Worm (Caenorhabditis elegans) whole organism, L2 larva: ENCODE results near the gene K02B2.6.

Experiments used
- C34F6.9 ChIP-seq: fragments of 150-350 bp; optimal IDR thresholded peaks from 2 replicates; lab custom pipeline; 2014; ENCODE audit warnings: missing biosample characterization, missing genetic modification characterization
- F13H6.1 ChIP-seq: sonication (generic microtip); optimal IDR thresholded peaks from 2 replicates; lab custom pipeline; 2016; ENCODE audit warnings: missing genetic modification characterization, missing compliant biosample characterization
- R02D3.7 ChIP-seq: fragments of 150-350 bp; optimal IDR thresholded peaks from 2 replicates; lab custom pipeline; 2014; ENCODE audit warnings: missing biosample characterization, missing genetic modification characterization
- Y55F3AM.14 ChIP-seq: fragments of 200-800 bp; sonication (Bioruptor generic); optimal IDR thresholded peaks from 2 replicates; lab custom pipeline; 2018; ENCODE audit warnings: mild to moderate bottlenecking, missing genetic modification characterization, missing compliant biosample characterization
- alr-1 ChIP-seq: fragments of 150-350 bp; optimal IDR thresholded peaks from 2 replicates; lab custom pipeline; 2014; ENCODE audit warnings: missing biosample characterization, missing genetic modification characterization
- aly-2 ChIP-seq: fragments of 150-350 bp; optimal IDR thresholded peaks from 2 replicates; lab custom pipeline; 2014; ENCODE audit warnings: missing biosample characterization, missing genetic modification characterization
- ama-1 ChIP-seq: fragments of 150-350 bp; optimal IDR thresholded peaks from 2 replicates; lab custom pipeline; 2018; ENCODE audit warnings: inconsistent platforms
- blmp-1 ChIP-seq: sonication (generic microtip); optimal IDR thresholded peaks from 2 replicates; lab custom pipeline; 2017; ENCODE audit warnings: missing genetic modification characterization, mild to moderate bottlenecking, missing compliant biosample characterization, antibody characterized with exemption, moderate library complexity; ENCODE audit not compliant: insufficient read depth
- crh-2 ChIP-seq: sonication (generic microtip); optimal IDR thresholded peaks from 2 replicates; lab custom pipeline; 2017; ENCODE audit warnings: missing biosample characterization, missing genetic modification characterization
- egl-27 ChIP-seq: sonication (generic microtip); optimal IDR thresholded peaks from 3 replicates; lab custom pipeline; 2017; ENCODE audit warnings: missing biosample characterization, missing genetic modification reagents, missing genetic modification characterization
- elt-1 ChIP-seq: fragments of 150-350 bp; optimal IDR thresholded peaks from 2 replicates; lab custom pipeline; 2014; ENCODE audit warnings: missing biosample characterization, missing genetic modification characterization
- gmeb-1 ChIP-seq: fragments of 150-350 bp; optimal IDR thresholded peaks from 2 replicates; lab custom pipeline; 2014; ENCODE audit warnings: missing biosample characterization, missing genetic modification characterization
- lin-13 ChIP-seq: fragments of 150-350 bp; optimal IDR thresholded peaks from 2 replicates; lab custom pipeline; 2014; ENCODE audit warnings: missing biosample characterization, missing genetic modification reagents, missing genetic modification characterization
- lin-39 ChIP-seq: fragments of 150-350 bp; optimal IDR thresholded peaks from 2 replicates; lab custom pipeline; 2014; ENCODE audit warnings: missing biosample characterization, missing genetic modification reagents, missing genetic modification characterization
- lsy-2 ChIP-seq, 2 experiments: fragments of 150-350 bp in 1 of 2; sonication (generic microtip) in 1 of 2; optimal IDR thresholded peaks; 2 replicates each; lab custom pipeline; 2014 to 2017; ENCODE audit warnings: missing biosample characterization in 2 of 2, missing genetic modification characterization in 2 of 2
- mab-5 ChIP-seq: fragments of 150-350 bp; optimal IDR thresholded peaks from 2 replicates; lab custom pipeline; 2014; ENCODE audit warnings: missing biosample characterization, missing genetic modification characterization
- mdl-1 ChIP-seq, 2 experiments: fragments of 150-350 bp in 1 of 2; sonication (generic microtip) in 1 of 2; optimal IDR thresholded peaks; 2 replicates each; lab custom pipeline; 2017; ENCODE audit warnings: missing biosample characterization in 2 of 2, missing genetic modification characterization in 2 of 2
- nhr-11 ChIP-seq: fragments of 150-350 bp; optimal IDR thresholded peaks from 2 replicates; lab custom pipeline; 2014; ENCODE audit warnings: missing biosample characterization, missing genetic modification characterization
- nhr-12 ChIP-seq: fragments of 150-350 bp; optimal IDR thresholded peaks from 2 replicates; lab custom pipeline; 2014; ENCODE audit warnings: missing biosample characterization, missing genetic modification characterization
- nhr-129 ChIP-seq: fragments of 150-350 bp; optimal IDR thresholded peaks from 2 replicates; lab custom pipeline; 2014; ENCODE audit warnings: missing biosample characterization, missing genetic modification characterization
- nhr-23 ChIP-seq: fragments of 150-350 bp; optimal IDR thresholded peaks from 2 replicates; lab custom pipeline; 2014; ENCODE audit warnings: missing biosample characterization, missing genetic modification reagents, missing genetic modification characterization
- nhr-237 ChIP-seq: fragments of 150-350 bp; optimal IDR thresholded peaks from 2 replicates; lab custom pipeline; 2014; ENCODE audit warnings: missing biosample characterization, missing genetic modification characterization
- nhr-6 ChIP-seq: fragments of 150-350 bp; optimal IDR thresholded peaks from 2 replicates; lab custom pipeline; 2014; ENCODE audit warnings: missing biosample characterization, missing genetic modification characterization
- sem-4 ChIP-seq: fragments of 150-350 bp; optimal IDR thresholded peaks from 2 replicates; lab custom pipeline; 2014; ENCODE audit warnings: missing biosample characterization, missing genetic modification reagents, missing genetic modification characterization
- skn-1 ChIP-seq: sonication (generic microtip); optimal IDR thresholded peaks from 2 replicates; lab custom pipeline; 2017; ENCODE audit warnings: missing biosample characterization, missing genetic modification characterization
- sma-9 ChIP-seq, 2 experiments: fragments of 150-350 bp in 1 of 2; sonication (generic microtip) in 1 of 2; optimal IDR thresholded peaks; 2 replicates each; lab custom pipeline; 2014 to 2016; ENCODE audit warnings: missing genetic modification characterization in 2 of 2, mild to moderate bottlenecking in 1 of 2, missing biosample characterization in 1 of 2, missing compliant biosample characterization in 1 of 2, missing genetic modification reagents in 1 of 2, moderate library complexity in 1 of 2
- unc-39 ChIP-seq: fragments of 150-350 bp; optimal IDR thresholded peaks from 2 replicates; lab custom pipeline; 2014; ENCODE audit warnings: missing biosample characterization, missing genetic modification characterization
- unc-62 ChIP-seq: fragments of 150-350 bp; optimal IDR thresholded peaks from 2 replicates; lab custom pipeline; 2014; ENCODE audit warnings: missing biosample characterization, missing genetic modification reagents, missing genetic modification characterization
- ztf-1 ChIP-seq: fragments of 200-800 bp; sonication (Bioruptor generic); conservative IDR thresholded peaks from 2 replicates; pipeline ENCODE4 v1.3.6; 2022; ENCODE audit warnings: missing genetic modification characterization, missing compliant biosample characterization
- ztf-11 ChIP-seq: sonication (generic microtip); optimal IDR thresholded peaks from 2 replicates; lab custom pipeline; 2017; ENCODE audit warnings: missing biosample characterization, missing genetic modification characterization
- ztf-4 ChIP-seq: fragments of 150-350 bp; optimal IDR thresholded peaks from 2 replicates; lab custom pipeline; 2014; ENCODE audit warnings: missing biosample characterization, missing genetic modification characterization

The K02B2.6 gene

DNA sequence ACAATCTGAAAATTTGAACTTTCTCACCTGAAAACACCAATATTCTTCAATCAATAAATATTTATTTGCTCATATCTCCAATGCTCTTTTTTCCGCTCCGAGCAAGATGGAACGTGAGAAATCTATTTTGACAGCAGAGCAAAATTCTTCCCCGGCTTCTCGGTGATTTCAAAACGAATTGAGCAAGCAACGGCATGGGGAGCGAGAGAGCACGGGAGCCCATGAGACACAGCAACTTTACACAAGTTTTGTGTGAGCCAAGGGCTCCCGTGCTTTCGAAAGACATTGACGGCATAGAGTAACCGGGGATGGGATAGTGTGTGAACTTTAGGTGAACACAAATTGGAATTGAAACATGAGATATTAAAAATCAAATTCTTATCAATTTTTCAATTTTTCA is 24.8 kb upstream of the K02B2.6 start:
- TF ChIP-seq F13H6.1 (tag; lab: Kevin White, UChicago) (peak; percentile 10), lin-39 (tag; lab: Kevin White, UChicago) (no peak), ama-1 (lab: Kevin White, UChicago) (peak; percentile 21), nhr-6 (tag; lab: Kevin White, UChicago) (no peak), skn-1 (tag; lab: Kevin White, UChicago) (no peak), nhr-12 (no peak), gmeb-1 (tag; lab: Kevin White, UChicago) (no peak)

DNA sequence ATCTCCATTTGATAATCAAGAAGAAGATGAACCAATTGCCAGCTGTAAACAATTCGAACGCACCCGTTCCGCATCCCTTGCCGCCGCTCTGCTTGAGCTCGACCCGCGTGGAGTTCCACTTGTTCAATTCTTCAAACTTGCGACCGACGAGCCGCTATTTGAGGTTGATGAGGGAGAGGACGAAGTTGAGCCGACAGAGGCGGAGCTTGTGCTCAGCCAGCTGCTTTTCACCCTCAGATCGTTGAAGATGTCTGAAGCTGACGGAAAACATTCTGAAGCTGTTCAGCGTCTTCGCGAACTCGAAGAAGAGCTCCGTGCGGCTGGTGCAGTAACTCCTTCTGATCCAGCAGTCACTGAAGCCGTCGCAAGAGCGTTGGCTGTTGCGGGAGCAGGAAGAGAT is 23.8 kb upstream of the K02B2.6 start:
- TF ChIP-seq ama-1 (lab: Kevin White, UChicago) = no peak
- TF ChIP-seq, all 48 proteins: peak for 0

DNA sequence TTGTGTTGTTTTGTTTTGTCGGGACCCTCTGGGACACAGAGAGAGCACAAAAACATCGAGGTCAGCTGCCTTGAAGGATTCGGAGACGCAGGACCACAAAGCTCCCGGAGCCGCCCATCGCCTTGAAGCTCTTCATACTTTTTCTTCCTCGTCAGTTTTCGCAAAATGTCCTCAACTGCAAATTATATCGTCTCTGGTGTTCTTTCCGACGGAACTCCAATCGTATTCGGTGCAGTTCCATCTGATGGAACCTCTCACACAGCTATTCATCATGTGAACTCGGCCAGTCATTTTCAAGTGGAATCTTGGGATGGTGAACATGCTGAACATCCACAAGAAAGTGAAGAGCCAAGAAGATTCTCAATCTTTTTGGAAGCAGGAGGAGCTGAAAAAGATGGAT is 23.4 kb upstream of the K02B2.6 start:
- TF ChIP-seq lin-39 (tag; lab: Kevin White, UChicago) (no peak), Y55F3AM.14 (GFP tag; lab: Kevin White, UChicago) (no peak), sem-4 (no peak), nhr-129 (tag; lab: Kevin White, UChicago) (no peak), alr-1 (tag; lab: Kevin White, UChicago) (no peak), aly-2 (tag; lab: Kevin White, UChicago) (no peak), lin-13 (GFP tag; lab: Kevin White, UChicago) (no peak), nhr-23 (tag; lab: Kevin White, UChicago) (no peak), C34F6.9 (no peak), ztf-11 (tag; lab: Kevin White, UChicago) (no peak)

- no peak for TF ChIP-seq blmp-1 (tag; lab: Kevin White, UChicago)
- TF ChIP-seq mdl-1 (tag; optimal IDR thresholded peaks at IDR 0.05; lab: Kevin White, UChicago) = no peak
- TF ChIP-seq F13H6.1 (tag; lab: Kevin White, UChicago) = no peak
- no peak for TF ChIP-seq aly-2 (tag; lab: Kevin White, UChicago)
- no peak for TF ChIP-seq sma-9 (GFP tag; optimal IDR thresholded peaks at IDR 0.05; lab: Kevin White, UChicago)
- TF ChIP-seq sma-9 (tag; optimal IDR thresholded peaks at IDR 0.05; lab: Kevin White, UChicago) = no peak
- TF ChIP-seq unc-39 (tag; lab: Kevin White, UChicago) = no peak
- TF ChIP-seq unc-62 (GFP tag; lab: Kevin White, UChicago) = no peak
- no peak for TF ChIP-seq nhr-6 (tag; lab: Kevin White, UChicago)
- TF ChIP-seq egl-27 (tag; lab: Kevin White, UChicago) = no peak
- no peak for TF ChIP-seq nhr-11 (tag; lab: Kevin White, UChicago)
- TF ChIP-seq elt-1 (tag; lab: Kevin White, UChicago) = no peak
- no peak for TF ChIP-seq ztf-4 (tag; lab: Kevin White, UChicago)
These were observed 21.1 kb upstream of the K02B2.6 start for ce11 chrIV:5983191-5983590.

DNA sequence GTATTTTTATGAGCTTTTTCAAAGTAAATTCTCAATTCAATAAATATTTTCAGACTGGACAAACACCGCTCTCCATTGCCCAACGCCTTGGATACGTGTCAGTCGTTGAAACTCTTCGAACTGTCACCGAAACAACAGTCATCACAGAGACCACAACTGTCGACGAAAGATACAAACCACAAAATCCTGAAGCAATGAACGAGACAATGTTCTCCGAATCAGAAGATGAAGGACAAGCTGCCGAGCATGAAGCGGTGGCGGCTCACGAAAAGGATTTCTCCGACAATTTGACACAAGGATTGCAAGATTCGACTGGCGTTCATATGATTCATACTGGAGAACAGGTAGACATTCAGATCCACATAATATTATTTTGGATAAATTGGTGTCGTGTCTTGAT is 17.7 kb upstream of the K02B2.6 start:
- no peak for TF ChIP-seq R02D3.7

DNA sequence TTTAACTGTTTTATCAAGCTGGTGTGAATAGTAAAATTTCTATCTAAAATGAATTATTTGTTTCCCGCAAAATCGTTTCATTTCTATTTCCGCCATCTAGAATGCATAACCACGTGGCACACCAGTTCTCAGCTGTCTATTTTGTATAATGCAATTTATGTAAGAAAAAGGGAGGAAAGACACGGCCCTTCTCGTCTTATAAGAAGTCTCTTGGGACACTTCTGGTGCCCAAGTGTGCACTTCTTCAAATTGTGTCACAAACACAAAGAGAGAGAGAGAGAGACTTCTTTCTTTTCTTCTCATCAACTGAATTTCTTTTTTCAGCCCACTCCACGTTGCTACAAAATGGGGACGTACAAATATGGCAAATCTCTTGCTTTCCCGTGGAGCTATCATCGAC is 15.2 kb upstream of the K02B2.6 start:
- peak in 1 of 2 experiments; percentile 25 for TF ChIP-seq mdl-1 (tag; optimal IDR thresholded peaks at IDR 0.05; lab: Kevin White, UChicago)
- peak in 1 of 2 experiments; percentile 6 for TF ChIP-seq lsy-2 (tag; optimal IDR thresholded peaks at IDR 0.05; lab: Kevin White, UChicago)
- TF ChIP-seq ama-1 (lab: Kevin White, UChicago) = no peak
- TF ChIP-seq crh-2 (tag; lab: Kevin White, UChicago) = peak; percentile 52
- TF ChIP-seq nhr-237 (tag; lab: Kevin White, UChicago) = no peak
- peak; percentile 52 for TF ChIP-seq mab-5 (tag; lab: Kevin White, UChicago)
- TF ChIP-seq alr-1 (tag; lab: Kevin White, UChicago) = no peak
- TF ChIP-seq sma-9 (GFP tag; optimal IDR thresholded peaks at IDR 0.05; lab: Kevin White, UChicago) = no peak
- TF ChIP-seq sma-9 (tag; optimal IDR thresholded peaks at IDR 0.05; lab: Kevin White, UChicago) = no peak
- no peak for TF ChIP-seq R02D3.7
- no peak for TF ChIP-seq ztf-1 (GFP tag; lab: Robert Waterston, UW)
